Worm (Caenorhabditis elegans) whole organism, L1 larva: ENCODE results near the gene T25B9.1.
A peak's percentile ranks its signal among the peaks of the same experiment; 100 is the strongest.

Source experiments
- F16B12.6 ChIP-seq: fragments of 150-350 bp; optimal IDR thresholded peaks from 2 replicates; lab custom pipeline; 2014; ENCODE audit warnings: missing biosample characterization, missing genetic modification characterization
- blmp-1 ChIP-seq: fragments of 150-350 bp; optimal IDR thresholded peaks from 2 replicates; lab custom pipeline; 2014; ENCODE audit warnings: missing biosample characterization, missing genetic modification characterization
- ceh-8 ChIP-seq: fragments of 200-800 bp; sonication (Bioruptor generic); optimal IDR thresholded peaks from 2 replicates; lab custom pipeline; 2018; ENCODE audit warnings: mild to moderate bottlenecking, missing genetic modification characterization, moderate library complexity, missing compliant biosample characterization
- ceh-90 ChIP-seq: sonication (generic microtip); optimal IDR thresholded peaks from 2 replicates; lab custom pipeline; 2016; ENCODE audit warnings: missing genetic modification characterization, missing compliant biosample characterization
- ces-1 ChIP-seq: fragments of 150-350 bp; optimal IDR thresholded peaks from 2 replicates; lab custom pipeline; 2014; ENCODE audit warnings: missing biosample characterization, missing genetic modification reagents, missing genetic modification characterization
- efl-1 ChIP-seq, 4 experiments: fragments of 150-350 bp; optimal IDR thresholded peaks in 3 of 4; peaks in 1 of 4; 1 replicate in 1 of 4; 2 replicates in 3 of 4; lab custom pipeline; 2014; ENCODE audit warnings: missing biosample characterization in 2 of 4, missing genetic modification characterization in 2 of 4, missing genetic modification reagents in 2 of 4
- efl-3 ChIP-seq: fragments of 200-800 bp; sonication (Bioruptor generic); optimal IDR thresholded peaks from 2 replicates; lab custom pipeline; 2018; ENCODE audit warnings: mild to moderate bottlenecking, missing genetic modification characterization, missing compliant biosample characterization
- egl-27 ChIP-seq, 2 experiments: fragments of 150-350 bp in 1 of 2; sonication (generic microtip); optimal IDR thresholded peaks; 3 replicates each; lab custom pipeline; 2017 to 2018; ENCODE audit warnings: missing biosample characterization in 2 of 2, missing genetic modification characterization in 2 of 2, missing genetic modification reagents in 2 of 2
- elt-2 ChIP-seq: sonication (generic microtip); optimal IDR thresholded peaks from 2 replicates; lab custom pipeline; 2016; ENCODE audit warnings: missing genetic modification characterization, mild to moderate bottlenecking, inconsistent platforms, missing compliant biosample characterization, missing genetic modification reagents
- elt-3 ChIP-seq, 6 experiments: fragments of 150-350 bp in 1 of 6; sonication (generic microtip); optimal IDR thresholded peaks; 2 replicates each; lab custom pipeline; 2017 to 2018; ENCODE audit warnings: missing biosample characterization in 6 of 6, missing genetic modification characterization in 6 of 6, inconsistent platforms in 1 of 6
- fkh-10 ChIP-seq: sonication (generic microtip); optimal IDR thresholded peaks from 2 replicates; lab custom pipeline; 2017; ENCODE audit warnings: missing biosample characterization, missing genetic modification reagents, missing genetic modification characterization
- fkh-8 ChIP-seq: sonication (generic microtip); optimal IDR thresholded peaks from 2 replicates; lab custom pipeline; 2016; ENCODE audit warnings: mild to moderate bottlenecking, missing genetic modification characterization, missing compliant biosample characterization
- grh-1 ChIP-seq: fragments of 200-800 bp; sonication (Bioruptor generic); IDR thresholded peaks from 2 replicates; pipeline ENCODE4 v1.3.6; 2022; ENCODE audit warnings: missing genetic modification reagents, missing genetic modification characterization, missing compliant biosample characterization
- hpl-2 ChIP-seq: fragments of 150-350 bp; optimal IDR thresholded peaks from 2 replicates; lab custom pipeline; 2014; ENCODE audit warnings: missing biosample characterization, missing genetic modification reagents, missing genetic modification characterization
- jun-1 ChIP-seq: fragments of 150-350 bp; optimal IDR thresholded peaks from 2 replicates; lab custom pipeline; 2014; ENCODE audit warnings: missing biosample characterization, missing genetic modification reagents, missing genetic modification characterization
- lin-14 ChIP-seq: fragments of 200-800 bp; sonication (Bioruptor generic); optimal IDR thresholded peaks from 2 replicates; lab custom pipeline; 2018; ENCODE audit warnings: mild to moderate bottlenecking, missing genetic modification characterization, moderate library complexity, missing compliant biosample characterization
- lin-35 ChIP-seq, 2 experiments: fragments of 150-350 bp; optimal IDR thresholded peaks; 2 replicates each; lab custom pipeline; 2014; ENCODE audit warnings: missing biosample characterization in 2 of 2, missing genetic modification characterization in 2 of 2, missing genetic modification reagents in 2 of 2
- lin-39 ChIP-seq: fragments of 150-350 bp; optimal IDR thresholded peaks from 2 replicates; lab custom pipeline; 2014; ENCODE audit warnings: missing biosample characterization, missing genetic modification reagents, missing genetic modification characterization
- lsy-2 ChIP-seq, 2 experiments: fragments of 150-350 bp; optimal IDR thresholded peaks; 2 replicates each; lab custom pipeline; 2014; ENCODE audit warnings: missing biosample characterization in 2 of 2, missing genetic modification characterization in 2 of 2
- mef-2 ChIP-seq: fragments of 150-350 bp; optimal IDR thresholded peaks from 2 replicates; lab custom pipeline; 2014; ENCODE audit warnings: missing biosample characterization, missing genetic modification characterization
- nhr-20 ChIP-seq: sonication (generic microtip); optimal IDR thresholded peaks from 2 replicates; lab custom pipeline; 2016; ENCODE audit warnings: mild to moderate bottlenecking, missing genetic modification characterization, missing compliant biosample characterization
- nhr-28 ChIP-seq: fragments of 150-350 bp; optimal IDR thresholded peaks from 2 replicates; lab custom pipeline; 2014; ENCODE audit warnings: missing biosample characterization, missing genetic modification characterization
- nhr-71 ChIP-seq: sonication (generic microtip); optimal IDR thresholded peaks from 2 replicates; lab custom pipeline; 2016; ENCODE audit warnings: mild to moderate bottlenecking, missing genetic modification characterization, moderate library complexity, missing compliant biosample characterization
- nhr-76 ChIP-seq: sonication (generic microtip); optimal IDR thresholded peaks from 2 replicates; lab custom pipeline; 2017; ENCODE audit warnings: missing biosample characterization, missing genetic modification characterization
- nhr-84 ChIP-seq: sonication (generic microtip); optimal IDR thresholded peaks from 2 replicates; lab custom pipeline; 2017; ENCODE audit warnings: missing biosample characterization, missing genetic modification characterization
- nhr-85 ChIP-seq: sonication (generic microtip); peaks from one replicate; lab custom pipeline; 2016; ENCODE audit warnings: missing genetic modification characterization, inconsistent platforms, missing compliant biosample characterization
- nhr-90 ChIP-seq: sonication (generic microtip); optimal IDR thresholded peaks from 2 replicates; lab custom pipeline; 2016; ENCODE audit warnings: mild to moderate bottlenecking, missing genetic modification characterization, missing compliant biosample characterization; ENCODE audit not compliant: poor library complexity
- pqm-1 ChIP-seq: sonication (generic microtip); optimal IDR thresholded peaks from 3 replicates; lab custom pipeline; 2017; ENCODE audit warnings: missing biosample characterization, missing genetic modification characterization
- snu-23 ChIP-seq: sonication (generic microtip); optimal IDR thresholded peaks from 2 replicates; lab custom pipeline; 2016; ENCODE audit warnings: missing genetic modification characterization, missing compliant biosample characterization
- swsn-7 ChIP-seq: sonication (generic microtip); optimal IDR thresholded peaks from 2 replicates; lab custom pipeline; 2016; ENCODE audit warnings: missing genetic modification characterization, missing compliant biosample characterization
- tbx-2 ChIP-seq: sonication (generic microtip); optimal IDR thresholded peaks from 2 replicates; lab custom pipeline; 2016; ENCODE audit warnings: missing genetic modification characterization, missing compliant biosample characterization
- unc-62 ChIP-seq: fragments of 150-350 bp; optimal IDR thresholded peaks from 2 replicates; lab custom pipeline; 2014; ENCODE audit warnings: missing biosample characterization, missing genetic modification reagents, missing genetic modification characterization
- vab-15 ChIP-seq: sonication (generic microtip); optimal IDR thresholded peaks from 2 replicates; lab custom pipeline; 2017; ENCODE audit warnings: missing genotype, mild to moderate bottlenecking, missing genetic modification characterization, missing compliant biosample characterization
- zag-1 ChIP-seq: fragments of 150-350 bp; optimal IDR thresholded peaks from 2 replicates; lab custom pipeline; 2014; ENCODE audit warnings: missing biosample characterization, missing genetic modification characterization
- ztf-4 ChIP-seq: fragments of 150-350 bp; optimal IDR thresholded peaks from 2 replicates; lab custom pipeline; 2014; ENCODE audit warnings: missing biosample characterization, missing genetic modification characterization

T25B9.1 gene

DNA sequence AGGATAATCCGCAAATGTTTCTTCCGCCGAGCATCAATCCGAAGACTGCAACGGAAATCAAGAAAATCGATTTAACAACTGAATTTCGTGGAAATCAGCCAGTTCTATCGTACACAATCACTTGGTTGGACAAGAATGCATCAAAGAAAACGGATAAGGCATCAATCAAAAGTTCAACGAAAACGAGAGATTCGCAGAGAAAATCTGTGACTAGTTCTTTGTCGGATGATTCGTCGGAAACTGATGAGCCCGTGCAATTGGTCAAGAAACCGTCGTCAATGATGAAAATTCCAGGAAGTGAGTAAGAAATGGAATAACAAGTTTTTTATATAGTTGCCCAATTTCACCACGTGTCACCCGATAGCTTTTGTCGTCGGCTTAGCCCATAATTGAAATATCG lies 43.9 kb downstream of the T25B9.1 start, which contains the start of gene R102.6:
R102.6 (minus strand) TSS at position 101 of the 400 bp plus-strand sequence.
- TF ChIP-seq lsy-2 (tag; optimal IDR thresholded peaks at IDR 0.05; lab: Kevin White, UChicago), result no peak
- no peak for TF ChIP-seq F16B12.6 (tag; lab: Kevin White, UChicago)

DNA sequence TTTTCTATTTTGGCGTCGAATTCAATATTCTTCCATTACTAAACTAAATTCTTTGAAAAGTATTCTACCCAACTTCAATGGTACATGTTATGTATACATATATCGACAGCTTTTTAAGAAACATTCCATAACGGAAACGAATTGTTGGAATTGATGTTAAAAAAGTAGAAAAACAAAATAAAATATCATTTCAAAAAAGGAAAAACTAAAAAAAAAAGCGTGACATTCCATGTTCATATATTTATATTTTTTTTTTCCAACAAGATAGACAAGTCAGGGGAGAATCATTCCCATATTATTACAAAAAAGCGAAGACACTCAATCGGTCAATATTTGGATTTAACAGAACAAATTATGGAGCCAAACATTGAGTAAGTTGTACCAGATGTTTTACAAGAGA lies 44.8 kb downstream of the T25B9.1 start, which contains the start of gene R102.10:
R102.10 (plus strand) TSS at position 301 of the 400 bp plus-strand sequence.
- TF ChIP-seq fkh-8 (tag; lab: Kevin White, UChicago) (no peak), nhr-20 (tag; lab: Kevin White, UChicago) (no peak), nhr-76 (tag; lab: Kevin White, UChicago) (no peak), ceh-90 (tag; lab: Kevin White, UChicago) (no peak), fkh-10 (GFP tag; lab: Kevin White, UChicago) (no peak), grh-1 (GFP tag; lab: Robert Waterston, UW) (no peak), unc-62 (no peak), mef-2 (tag; lab: Kevin White, UChicago) (no peak)
- TF ChIP-seq, all 84 proteins: peak for 0

- TF ChIP-seq nhr-90 (peak; percentile 21), F16B12.6 (tag; lab: Kevin White, UChicago) (no peak), vab-15 (tag; lab: Kevin White, UChicago) (no peak), ces-1 (no peak), tbx-2 (peak; percentile 36), nhr-20 (tag; lab: Kevin White, UChicago) (peak; percentile 58), nhr-71 (tag; lab: Kevin White, UChicago) (peak; percentile 54), snu-23 (GFP tag; lab: Kevin White, UChicago) (peak; percentile 37), nhr-85 (peak; percentile 88), efl-1 (optimal IDR thresholded peaks at IDR 0.05; lab: Kevin White, UChicago) (no peak), efl-1 (GFP tag; optimal IDR thresholded peaks at IDR 0.05 in 1 of 2; lab: Kevin White, UChicago) (peak in 1 of 2 experiments; percentile 51), pqm-1 (tag; lab: Kevin White, UChicago) (no peak), blmp-1 (tag; lab: Kevin White, UChicago) (peak; percentile 61), elt-3 (tag; optimal IDR thresholded peaks at IDR 0.05; lab: Kevin White, UChicago) (peak in 2 of 6 experiments; percentile 45 to 78), nhr-84 (tag; lab: Kevin White, UChicago) (no peak), egl-27 (tag; optimal IDR thresholded peaks at IDR 0.05; lab: Kevin White, UChicago) (no peak), hpl-2 (no peak), lin-35 (GFP tag; optimal IDR thresholded peaks at IDR 0.05; lab: Kevin White, UChicago) (peak in 1 of 2 experiments; percentile 53), lin-14 (GFP tag; lab: Kevin White, UChicago) (peak; percentile 55), lsy-2 (tag; optimal IDR thresholded peaks at IDR 0.05; lab: Kevin White, UChicago) (peak in 1 of 2 experiments; percentile 67)
Observed at ce11 chrIV:10701866-10702458, 48.0 kb downstream of the T25B9.1 start.

DNA sequence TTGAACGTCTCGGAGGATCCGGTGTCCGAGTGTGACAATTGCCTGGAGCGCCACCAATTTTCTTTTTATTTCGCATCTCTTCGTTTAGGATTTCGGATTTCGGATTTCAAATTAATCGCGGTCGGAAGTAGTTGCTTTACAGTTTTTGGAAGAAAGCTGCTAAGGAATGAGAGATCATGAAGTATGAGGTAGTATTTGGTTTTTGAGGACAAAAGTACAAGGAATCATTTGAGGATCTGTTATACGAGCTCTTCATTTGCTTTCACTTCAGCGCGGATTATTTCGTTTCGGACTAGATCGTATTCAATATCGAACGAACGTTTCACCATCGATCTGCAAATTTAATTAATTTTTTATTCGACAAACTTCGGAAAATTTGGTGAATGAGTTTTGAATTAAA lies 50.3 kb downstream of the T25B9.1 start, which contains the start of gene R102.11:
R102.11 (minus strand) TSS at position 101 of the 400 bp plus-strand sequence.
- TF ChIP-seq fkh-10 (GFP tag; lab: Kevin White, UChicago) (no peak), elt-2 (tag; lab: Kevin White, UChicago) (no peak), zag-1 (tag; lab: Kevin White, UChicago) (no peak), ztf-4 (tag; lab: Kevin White, UChicago) (no peak), lin-39 (tag; lab: Kevin White, UChicago) (no peak), ceh-8 (GFP tag; lab: Kevin White, UChicago) (no peak), swsn-7 (tag; lab: Kevin White, UChicago) (no peak), jun-1 (tag; lab: Kevin White, UChicago) (no peak), efl-3 (GFP tag; lab: Kevin White, UChicago) (no peak), nhr-28 (tag; lab: Kevin White, UChicago) (no peak), elt-3 (tag; optimal IDR thresholded peaks at IDR 0.05; lab: Kevin White, UChicago) (no peak)
